Fruit fly (Drosophila melanogaster): ENCODE results near the gene CG44774.

The CG44774 gene

dm6 chrX:4939788-4940441 lies 2.0 kb upstream of the CG44774 start:
- TF ChIP-seq Sin3A (optimal IDR thresholded peaks at IDR 0.05) (no peak), h (optimal IDR thresholded peaks at IDR 0.05) (no peak), Myc (optimal IDR thresholded peaks at IDR 0.05) (no peak), ttk (optimal IDR thresholded peaks at IDR 0.05) (no peak)

- TF ChIP-seq insv (optimal IDR thresholded peaks at IDR 0.05) (no peak), ttk (optimal IDR thresholded peaks at IDR 0.05) (no peak), psq (optimal IDR thresholded peaks at IDR 0.05) (no peak), h (optimal IDR thresholded peaks at IDR 0.05) (no peak), Sin3A (optimal IDR thresholded peaks at IDR 0.05) (no peak), Myc (optimal IDR thresholded peaks at IDR 0.05) (no peak)
Observed at dm6 chrX:4938986-4939385, 1.1 kb upstream of the CG44774 start, which contains the start of gene Ptp4E. Ptp4E (plus strand) TSS chrX:4939128.

- no peak for TF ChIP-seq insv (optimal IDR thresholded peaks at IDR 0.05)
- no peak for TF ChIP-seq ttk (optimal IDR thresholded peaks at IDR 0.05)
- peak; percentile 7 for TF ChIP-seq psq (optimal IDR thresholded peaks at IDR 0.05)
Observed at dm6 chrX:4937222-4938071, 458 bp downstream of the CG44774 start.

- TF ChIP-seq psq (optimal IDR thresholded peaks at IDR 0.05) (no peak), insv (optimal IDR thresholded peaks at IDR 0.05) (no peak), Myc (optimal IDR thresholded peaks at IDR 0.05) (no peak), Sin3A (optimal IDR thresholded peaks at IDR 0.05) (no peak), h (optimal IDR thresholded peaks at IDR 0.05) (no peak), ttk (optimal IDR thresholded peaks at IDR 0.05) (no peak)
Observed at dm6 chrX:4935979-4936843, 1.7 kb downstream of the CG44774 start.

dm6 chrX:4931048-4931447 lies 6.9 kb downstream of the CG44774 start:
- TF ChIP-seq psq (optimal IDR thresholded peaks at IDR 0.05), result no peak
- TF ChIP-seq ttk (optimal IDR thresholded peaks at IDR 0.05), result no peak
- TF ChIP-seq h (optimal IDR thresholded peaks at IDR 0.05), result no peak
- TF ChIP-seq Sin3A (optimal IDR thresholded peaks at IDR 0.05), result no peak
- TF ChIP-seq insv (optimal IDR thresholded peaks at IDR 0.05), result no peak
- TF ChIP-seq Myc (optimal IDR thresholded peaks at IDR 0.05), result no peak

dm6 chrX:4930100-4931010 lies 7.5 kb downstream of the CG44774 start:
- TF ChIP-seq insv (optimal IDR thresholded peaks at IDR 0.05), result no peak
- TF ChIP-seq psq (optimal IDR thresholded peaks at IDR 0.05), result no peak
- no peak for TF ChIP-seq h (optimal IDR thresholded peaks at IDR 0.05)
- TF ChIP-seq Sin3A (optimal IDR thresholded peaks at IDR 0.05), result no peak
- TF ChIP-seq Myc (optimal IDR thresholded peaks at IDR 0.05), result no peak
- no peak for TF ChIP-seq ttk (optimal IDR thresholded peaks at IDR 0.05)

- TF ChIP-seq Sin3A (optimal IDR thresholded peaks at IDR 0.05), result no peak
- TF ChIP-seq psq (optimal IDR thresholded peaks at IDR 0.05), result no peak
Observed at dm6 chrX:4919040-4919881, 18.6 kb downstream of the CG44774 start.

- TF ChIP-seq psq (optimal IDR thresholded peaks at IDR 0.05), result no peak
- TF ChIP-seq ttk (optimal IDR thresholded peaks at IDR 0.05), result no peak
- TF ChIP-seq Myc (optimal IDR thresholded peaks at IDR 0.05), result no peak
- TF ChIP-seq Sin3A (optimal IDR thresholded peaks at IDR 0.05), result no peak
- TF ChIP-seq insv (optimal IDR thresholded peaks at IDR 0.05), result no peak
- no peak for TF ChIP-seq h (optimal IDR thresholded peaks at IDR 0.05)
Observed at dm6 chrX:4918228-4919022, 19.5 kb downstream of the CG44774 start, which contains the start of the genes CG4041 and Hgsnat. CG4041 (minus strand) TSS chrX:4918447. Hgsnat (plus strand) TSS chrX:4918730.

dm6 chrX:4912370-4912769 lies 25.5 kb downstream of the CG44774 start:
- TF ChIP-seq Sin3A (optimal IDR thresholded peaks at IDR 0.05) (no peak), Myc (optimal IDR thresholded peaks at IDR 0.05) (no peak), h (optimal IDR thresholded peaks at IDR 0.05) (no peak), ttk (optimal IDR thresholded peaks at IDR 0.05) (no peak), psq (optimal IDR thresholded peaks at IDR 0.05) (no peak), insv (optimal IDR thresholded peaks at IDR 0.05) (no peak)

- no peak for TF ChIP-seq Myc (optimal IDR thresholded peaks at IDR 0.05)
- no peak for TF ChIP-seq Sin3A (optimal IDR thresholded peaks at IDR 0.05)
- no peak for TF ChIP-seq h (optimal IDR thresholded peaks at IDR 0.05)
- TF ChIP-seq psq (optimal IDR thresholded peaks at IDR 0.05), result peak; percentile 44
Observed at dm6 chrX:4911765-4912245, 26.1 kb downstream of the CG44774 start.
